Worm (Caenorhabditis elegans) whole organism, midembryonic: ENCODE results near the gene K09F6.13.

ENCODE experiments used
- cog-1 ChIP-seq: sonication (generic microtip); optimal IDR thresholded peaks from 2 replicates; lab custom pipeline; 2016; ENCODE audit warnings: missing genetic modification characterization, missing compliant biosample characterization
- flt-1 ChIP-seq: fragments of 200-800 bp; sonication (Bioruptor generic); IDR thresholded peaks from 2 replicates; pipeline ENCODE4 v1.3.6; 2022; ENCODE audit warnings: missing genetic modification characterization, missing compliant biosample characterization
- klf-2 ChIP-seq: fragments of 200-800 bp; sonication (Bioruptor generic); conservative IDR thresholded peaks from 2 replicates; pipeline ENCODE4 v1.3.6; 2022; ENCODE audit warnings: missing genetic modification reagents, missing genetic modification characterization, missing compliant biosample characterization
- med-1 ChIP-seq: sonication (generic microtip); optimal IDR thresholded peaks from 2 replicates; lab custom pipeline; 2017; ENCODE audit warnings: missing genetic modification characterization, mild to moderate bottlenecking, missing compliant biosample characterization, antibody characterized with exemption, missing genetic modification reagents; ENCODE audit not compliant: insufficient read depth
- ref-1 ChIP-seq: fragments of 200-800 bp; sonication (Bioruptor generic); conservative IDR thresholded peaks from 2 replicates; pipeline ENCODE4 v1.3.6; 2022; ENCODE audit warnings: missing genetic modification reagents, missing genetic modification characterization, missing compliant biosample characterization
- ztf-23 ChIP-seq: fragments of 200-800 bp; sonication (Bioruptor generic); IDR thresholded peaks from 2 replicates; pipeline ENCODE4 v1.3.6; 2022; ENCODE audit warnings: missing genetic modification reagents, missing genetic modification characterization, missing compliant biosample characterization
- ztf-29 ChIP-seq: fragments of 200-800 bp; sonication (Bioruptor generic); IDR thresholded peaks from 2 replicates; pipeline ENCODE4 v1.3.6; 2022; ENCODE audit warnings: missing genetic modification reagents, missing genetic modification characterization, missing compliant biosample characterization

ce11 chrII:2306741-2307140 lies 17.8 kb downstream of the K09F6.13 start, which contains the start of gene B0281.3:
- TF ChIP-seq klf-2 (GFP tag; lab: Robert Waterston, UW) = no peak
- TF ChIP-seq flt-1 (GFP tag; lab: Robert Waterston, UW) = no peak
- TF ChIP-seq ztf-29 (GFP tag; lab: Robert Waterston, UW) = no peak
- TF ChIP-seq cog-1 = no peak
- TF ChIP-seq ref-1 (GFP tag; lab: Robert Waterston, UW) = no peak
- TF ChIP-seq ztf-23 (GFP tag; lab: Robert Waterston, UW) = no peak
- TF ChIP-seq med-1 (GFP tag; lab: Kevin White, UChicago) = no peak
